Fruit fly (Drosophila melanogaster) whole organism, prepupa: ENCODE results near the gene CG34404.

ENCODE experiments used
- Blimp-1 ChIP-seq: fragments of 200-800 bp; sonication (Bioruptor generic); optimal IDR thresholded peaks from 3 replicates; lab custom pipeline; 2017; ENCODE audit warnings: missing biosample characterization, missing genetic modification characterization, mild to moderate bottlenecking, moderate library complexity, missing genetic modification reagents
- CG10631 ChIP-seq: fragments of 200-800 bp; sonication (Bioruptor generic); optimal IDR thresholded peaks from 2 replicates; lab custom pipeline; 2016; ENCODE audit warnings: missing biosample characterization, missing genetic modification characterization
- CG10669 ChIP-seq: fragments of 200-800 bp; sonication (Bioruptor generic); optimal IDR thresholded peaks from 3 replicates; lab custom pipeline; 2018; ENCODE audit warnings: missing biosample characterization, mild to moderate bottlenecking, missing genetic modification characterization, moderate library complexity
- CG11294 ChIP-seq: fragments of 200-800 bp; sonication (Bioruptor generic); IDR thresholded peaks from 2 replicates; pipeline ENCODE4 v1.3.6; 2022; ENCODE audit warnings: missing biosample characterization, missing genetic modification characterization
- CG11762 ChIP-seq: fragments of 200-800 bp; sonication (Bioruptor generic); optimal IDR thresholded peaks from 3 replicates; lab custom pipeline; 2016; ENCODE audit warnings: missing biosample characterization, missing genetic modification characterization; ENCODE audit not compliant: insufficient read depth
- CG11902 ChIP-seq: fragments of 200-800 bp; sonication (Bioruptor generic); optimal IDR thresholded peaks from 3 replicates; lab custom pipeline; 2016; ENCODE audit warnings: missing biosample characterization, missing genetic modification characterization
- CG15336 ChIP-seq: fragments of 200-800 bp; sonication (Bioruptor generic); IDR thresholded peaks from 2 replicates; pipeline ENCODE4 v1.3.6; 2022; ENCODE audit warnings: missing biosample characterization, missing genetic modification characterization
- CG1621 ChIP-seq: fragments of 200-800 bp; sonication (Bioruptor generic); optimal IDR thresholded peaks from 3 replicates; lab custom pipeline; 2018; ENCODE audit warnings: missing biosample characterization, mild to moderate bottlenecking, missing genetic modification characterization
- CG16779 ChIP-seq: fragments of 200-800 bp; sonication (Bioruptor generic); optimal IDR thresholded peaks from 3 replicates; lab custom pipeline; 2017; ENCODE audit warnings: missing biosample characterization, mild to moderate bottlenecking, missing genetic modification characterization
- CG3032 ChIP-seq: fragments of 200-800 bp; optimal IDR thresholded peaks from 2 replicates; lab custom pipeline; 2019; ENCODE audit warnings: missing biosample characterization, mild to moderate bottlenecking, missing genetic modification characterization, moderate library complexity
- CG31627 ChIP-seq: fragments of 200-800 bp; sonication (Bioruptor generic); optimal IDR thresholded peaks from 3 replicates; lab custom pipeline; 2016; ENCODE audit warnings: missing biosample characterization, missing genetic modification characterization
- CG32006 ChIP-seq: fragments of 200-800 bp; sonication (Bioruptor generic); optimal IDR thresholded peaks from 3 replicates; lab custom pipeline; 2017; ENCODE audit warnings: missing biosample characterization, mild to moderate bottlenecking, missing genetic modification characterization
- CG34406 ChIP-seq: fragments of 200-800 bp; sonication (Bioruptor generic); optimal IDR thresholded peaks from 3 replicates; lab custom pipeline; 2016; ENCODE audit warnings: missing biosample characterization, missing genetic modification characterization
- CG3919 ChIP-seq: fragments of 200-800 bp; sonication (Bioruptor generic); optimal IDR thresholded peaks from 3 replicates; lab custom pipeline; 2016; ENCODE audit warnings: missing biosample characterization, missing genetic modification characterization
- CG6163 ChIP-seq: fragments of 200-800 bp; sonication (Bioruptor generic); IDR thresholded peaks from 3 replicates; pipeline ENCODE4 v1.3.6; 2022; ENCODE audit warnings: missing biosample characterization, missing genetic modification characterization
- CG6276 ChIP-seq: fragments of 200-800 bp; sonication (Bioruptor generic); optimal IDR thresholded peaks from 2 replicates; lab custom pipeline; 2017; ENCODE audit warnings: missing biosample characterization, mild to moderate bottlenecking, missing genetic modification characterization
- CG6792 ChIP-seq: fragments of 200-800 bp; sonication (Bioruptor generic); optimal IDR thresholded peaks from 3 replicates; lab custom pipeline; 2016; ENCODE audit warnings: missing biosample characterization, missing genetic modification characterization
- CG6808 ChIP-seq: fragments of 200-800 bp; sonication (Bioruptor generic); optimal IDR thresholded peaks from 3 replicates; lab custom pipeline; 2017; ENCODE audit warnings: missing biosample characterization, missing genetic modification characterization, mild to moderate bottlenecking, moderate library complexity, missing genetic modification reagents
- CG6854 ChIP-seq: fragments of 200-800 bp; sonication (Bioruptor generic); optimal IDR thresholded peaks from 2 replicates; lab custom pipeline; 2017; ENCODE audit warnings: missing biosample characterization, mild to moderate bottlenecking, missing genetic modification characterization
- CG7368 ChIP-seq: fragments of 200-800 bp; sonication (Bioruptor generic); optimal IDR thresholded peaks from 3 replicates; lab custom pipeline; 2016; ENCODE audit warnings: missing biosample characterization, missing genetic modification characterization
- CG8119 ChIP-seq: fragments of 200-800 bp; sonication (Bioruptor generic); IDR thresholded peaks from 3 replicates; pipeline ENCODE4 v1.3.6; 2022; ENCODE audit warnings: missing biosample characterization, missing genetic modification characterization
- CG8319 ChIP-seq: fragments of 200-800 bp; sonication (Bioruptor generic); optimal IDR thresholded peaks from 3 replicates; lab custom pipeline; 2016; ENCODE audit warnings: missing biosample characterization, missing genetic modification characterization
- CG8632 ChIP-seq: fragments of 200-800 bp; sonication (Bioruptor generic); optimal IDR thresholded peaks from 3 replicates; lab custom pipeline; 2016; ENCODE audit warnings: missing biosample characterization, missing genetic modification characterization
- CG9139 ChIP-seq: fragments of 200-800 bp; sonication (Bioruptor generic); optimal IDR thresholded peaks from 3 replicates; lab custom pipeline; 2017; ENCODE audit warnings: missing biosample characterization, mild to moderate bottlenecking, missing genetic modification characterization
- Eip75B ChIP-seq: fragments of 200-800 bp; sonication (Bioruptor generic); optimal IDR thresholded peaks from 3 replicates; lab custom pipeline; 2016; ENCODE audit warnings: missing biosample characterization, missing genetic modification characterization
- Eip78C ChIP-seq: fragments of 200-800 bp; sonication (Bioruptor generic); peaks from one replicate; lab custom pipeline; 2016; ENCODE audit warnings: missing biosample characterization, missing genetic modification characterization
- Eip93F ChIP-seq: fragments of 200-800 bp; sonication (Bioruptor generic); optimal IDR thresholded peaks from 2 replicates; lab custom pipeline; 2016; ENCODE audit warnings: missing biosample characterization, mild to moderate bottlenecking, missing genetic modification characterization
- Gug ChIP-seq: fragments of 200-800 bp; sonication (Bioruptor generic); IDR thresholded peaks from 2 replicates; pipeline ENCODE4 v1.3.6; 2022; ENCODE audit warnings: missing biosample characterization, missing genetic modification characterization
- Hr39 ChIP-seq: fragments of 200-800 bp; sonication (Bioruptor generic); optimal IDR thresholded peaks from 2 replicates; lab custom pipeline; 2016; ENCODE audit warnings: missing biosample characterization, missing genetic modification characterization
- Hr4 ChIP-seq: fragments of 200-800 bp; sonication (Bioruptor generic); optimal IDR thresholded peaks from 3 replicates; lab custom pipeline; 2016; ENCODE audit warnings: missing biosample characterization, missing genetic modification characterization
- Lpt ChIP-seq: fragments of 200-800 bp; sonication (Bioruptor generic); optimal IDR thresholded peaks from 3 replicates; lab custom pipeline; 2016; ENCODE audit warnings: missing biosample characterization, missing genetic modification characterization
- Met ChIP-seq: fragments of 200-800 bp; sonication (Bioruptor generic); optimal IDR thresholded peaks from 3 replicates; lab custom pipeline; 2016; ENCODE audit warnings: missing biosample characterization, missing genetic modification characterization
- OdsH ChIP-seq: fragments of 200-800 bp; sonication (Bioruptor generic); optimal IDR thresholded peaks from 3 replicates; lab custom pipeline; 2016; ENCODE audit warnings: missing biosample characterization, missing genetic modification characterization
- Smox ChIP-seq: fragments of 200-800 bp; sonication (Bioruptor generic); optimal IDR thresholded peaks from 3 replicates; lab custom pipeline; 2016; ENCODE audit warnings: missing biosample characterization, missing genetic modification characterization
- Sox14 ChIP-seq: fragments of 200-800 bp; sonication (Bioruptor generic); optimal IDR thresholded peaks from 3 replicates; lab custom pipeline; 2016; ENCODE audit warnings: missing biosample characterization, missing genetic modification characterization
- Sox15 ChIP-seq: fragments of 200-800 bp; sonication (Bioruptor generic); optimal IDR thresholded peaks from 3 replicates; lab custom pipeline; 2016; ENCODE audit warnings: missing biosample characterization, missing genetic modification characterization
- achi ChIP-seq: fragments of 200-800 bp; sonication (Bioruptor generic); optimal IDR thresholded peaks from 3 replicates; lab custom pipeline; 2016; ENCODE audit warnings: missing biosample characterization, missing genetic modification characterization
- eg ChIP-seq: fragments of 200-800 bp; sonication (Bioruptor generic); IDR thresholded peaks from 3 replicates; pipeline ENCODE4 v1.3.6; 2022; ENCODE audit warnings: missing biosample characterization, missing genetic modification characterization
- esn ChIP-seq: fragments of 200-800 bp; sonication (Bioruptor generic); optimal IDR thresholded peaks from 2 replicates; lab custom pipeline; 2016; ENCODE audit warnings: missing biosample characterization, mild to moderate bottlenecking, missing genetic modification characterization, moderate library complexity
- fd59A ChIP-seq: fragments of 200-800 bp; sonication (Bioruptor generic); optimal IDR thresholded peaks from 2 replicates; lab custom pipeline; 2017; ENCODE audit warnings: missing biosample characterization, mild to moderate bottlenecking, missing genetic modification characterization, missing genetic modification reagents
- fd85E ChIP-seq: fragments of 200-800 bp; sonication (Bioruptor generic); optimal IDR thresholded peaks from 3 replicates; lab custom pipeline; 2016; ENCODE audit warnings: missing biosample characterization, missing genetic modification characterization
- fkh ChIP-seq: fragments of 200-800 bp; sonication (Bioruptor generic); optimal IDR thresholded peaks from 3 replicates; lab custom pipeline; 2017; ENCODE audit warnings: missing biosample characterization, mild to moderate bottlenecking, missing genetic modification characterization, moderate library complexity
- lz ChIP-seq: fragments of 200-800 bp; sonication (Bioruptor generic); optimal IDR thresholded peaks from 3 replicates; lab custom pipeline; 2016; ENCODE audit warnings: missing biosample characterization, missing genetic modification characterization
- net ChIP-seq: fragments of 200-800 bp; sonication (Bioruptor generic); optimal IDR thresholded peaks from 3 replicates; lab custom pipeline; 2016; ENCODE audit warnings: missing biosample characterization, missing genetic modification characterization
- pdm3 ChIP-seq: fragments of 200-800 bp; sonication (Bioruptor generic); optimal IDR thresholded peaks from 3 replicates; lab custom pipeline; 2016; ENCODE audit warnings: missing biosample characterization, missing genetic modification characterization
- salr ChIP-seq, 2 experiments: fragments of 200-800 bp; sonication (Bioruptor generic); optimal IDR thresholded peaks; 3 replicates each; lab custom pipeline; 2016 to 2018; ENCODE audit warnings: missing biosample characterization in 2 of 2, missing genetic modification characterization in 2 of 2, mild to moderate bottlenecking in 1 of 2
- ss ChIP-seq, 2 experiments: fragments of 200-800 bp; sonication (Bioruptor generic); optimal IDR thresholded peaks; 2 replicates in 1 of 2; 3 replicates in 1 of 2; lab custom pipeline; 2017 to 2018; ENCODE audit warnings: mild to moderate bottlenecking in 2 of 2, missing biosample characterization in 2 of 2, missing genetic modification characterization in 2 of 2, moderate library complexity in 1 of 2
- svp ChIP-seq: fragments of 200-800 bp; sonication (Bioruptor generic); peaks from one replicate; lab custom pipeline; 2016; ENCODE audit warnings: missing biosample characterization, missing genetic modification characterization
- topi ChIP-seq: fragments of 200-800 bp; sonication (Bioruptor generic); optimal IDR thresholded peaks from 3 replicates; lab custom pipeline; 2016; ENCODE audit warnings: missing biosample characterization, missing genetic modification characterization
- vri ChIP-seq: fragments of 200-800 bp; sonication (Bioruptor generic); optimal IDR thresholded peaks from 3 replicates; lab custom pipeline; 2016; ENCODE audit warnings: missing biosample characterization, mild to moderate bottlenecking, missing genetic modification characterization

CG34404 gene

dm6 chr3R:15409772-15410688 lies 42.6 kb upstream of the CG34404 start:
- TF ChIP-seq Met (GFP tag; lab: Kevin White, UChicago), result peak; percentile 44
- peak; percentile 3 for TF ChIP-seq CG3919 (GFP tag; lab: Kevin White, UChicago)
- TF ChIP-seq lz, result peak; percentile 36
- TF ChIP-seq CG10669, result peak; percentile 13
- TF ChIP-seq fd59A (GFP tag; lab: Kevin White, UChicago), result no peak
- TF ChIP-seq CG8632 (GFP tag; lab: Kevin White, UChicago), result peak; percentile 22
- TF ChIP-seq CG10631 (GFP tag; lab: Kevin White, UChicago), result peak; percentile 13
- no peak for TF ChIP-seq CG16779 (tag; lab: Kevin White, UChicago)
- TF ChIP-seq OdsH, result peak; percentile 43
- TF ChIP-seq CG34406 (GFP tag; lab: Kevin White, UChicago), result peak; percentile 44
- peak; percentile 31 for TF ChIP-seq CG6276
- TF ChIP-seq CG3032 (tag; lab: Kevin White, UChicago), result no peak
- TF ChIP-seq Hr4, result peak; percentile 52
- peak; percentile 61 for TF ChIP-seq CG32006
- TF ChIP-seq CG6854 (GFP tag; lab: Kevin White, UChicago), result no peak
- TF ChIP-seq CG1621 (tag; lab: Kevin White, UChicago), result no peak
- TF ChIP-seq CG6792 (GFP tag; lab: Kevin White, UChicago), result peak; percentile 20
- TF ChIP-seq Eip75B (GFP tag; lab: Kevin White, UChicago), result no peak
- no peak for TF ChIP-seq vri (GFP tag; lab: Kevin White, UChicago)
- no peak for TF ChIP-seq CG9139 (GFP tag; lab: Kevin White, UChicago)
- peak; percentile 28; the same call in 1 of the 2 replicates for TF ChIP-seq CG11294
- TF ChIP-seq net (GFP tag; lab: Kevin White, UChicago), result no peak
- TF ChIP-seq Eip93F, result peak; percentile 25
- peak; percentile 57 for TF ChIP-seq Hr39
- 0 out of 3 replicates have a peak, but pooled peaks have one; percentile 12 for TF ChIP-seq CG8119 (GFP tag; lab: Robert Waterston, UW)
- TF ChIP-seq CG6163 (GFP tag; lab: Robert Waterston, UW), result peak; percentile 58; the same call in 2 of the 3 replicates
- TF ChIP-seq Eip78C (GFP tag; lab: Kevin White, UChicago), result peak; percentile 83
- 0 out of 2 replicates have a peak, but pooled peaks have one; percentile 22 for TF ChIP-seq Gug (GFP tag; lab: Robert Waterston, UW)
- no peak for TF ChIP-seq CG15336 (GFP tag; lab: Robert Waterston, UW)
- peak; percentile 41 for TF ChIP-seq CG31627 (GFP tag; lab: Kevin White, UChicago)
- TF ChIP-seq eg (GFP tag; lab: Robert Waterston, UW), result peak; percentile 69
- peak; percentile 26 for TF ChIP-seq Lpt (GFP tag; lab: Kevin White, UChicago)
- no peak for TF ChIP-seq Sox15 (GFP tag; lab: Kevin White, UChicago)
- TF ChIP-seq Sox14 (GFP tag; lab: Kevin White, UChicago), result peak; percentile 43
- no peak for TF ChIP-seq CG8319 (GFP tag; lab: Kevin White, UChicago)
- no peak for TF ChIP-seq ss (GFP tag; optimal IDR thresholded peaks at IDR 0.05; lab: Kevin White, UChicago)
- TF ChIP-seq pdm3 (GFP tag; lab: Kevin White, UChicago), result peak; percentile 42
- TF ChIP-seq CG11902 (GFP tag; lab: Kevin White, UChicago), result peak; percentile 5
- no peak for TF ChIP-seq Blimp-1 (GFP tag; lab: Kevin White, UChicago)
- no peak for TF ChIP-seq CG6808 (GFP tag; lab: Kevin White, UChicago)
- peak; percentile 43 for TF ChIP-seq fkh
- peak; percentile 26 for TF ChIP-seq achi (GFP tag; lab: Kevin White, UChicago)
- peak; percentile 38 for TF ChIP-seq topi (GFP tag; lab: Kevin White, UChicago)
- peak; percentile 49 for TF ChIP-seq Smox
- TF ChIP-seq fd85E, result no peak
- TF ChIP-seq CG7368 (GFP tag; lab: Kevin White, UChicago), result peak; percentile 10
- peak; percentile 66 for TF ChIP-seq esn (GFP tag; lab: Kevin White, UChicago)
- peak; percentile 27 for TF ChIP-seq CG11762 (GFP tag; lab: Kevin White, UChicago)
- TF ChIP-seq svp (GFP tag; lab: Kevin White, UChicago), result peak; percentile 44
- peak in 1 of 2 experiments; percentile 55 for TF ChIP-seq salr (GFP tag; optimal IDR thresholded peaks at IDR 0.05; lab: Kevin White, UChicago)
